Worm (Caenorhabditis elegans) whole organism, L1 larva: ENCODE data around the gene R13H4.2.

ENCODE experiments used
- C04F5.9 ChIP-seq: sonication (generic microtip); optimal IDR thresholded peaks from 2 replicates; lab custom pipeline; 2016; ENCODE audit warnings: missing genetic modification characterization, missing compliant biosample characterization
- C34B4.2 ChIP-seq: sonication (generic microtip); optimal IDR thresholded peaks from 2 replicates; lab custom pipeline; 2017; ENCODE audit warnings: mild to moderate bottlenecking, missing genetic modification characterization, missing compliant biosample characterization
- F16B12.6 ChIP-seq: fragments of 150-350 bp; optimal IDR thresholded peaks from 2 replicates; lab custom pipeline; 2014; ENCODE audit warnings: missing biosample characterization, missing genetic modification characterization
- aha-1 ChIP-seq: fragments of 150-350 bp; optimal IDR thresholded peaks from 2 replicates; lab custom pipeline; 2014; ENCODE audit warnings: missing biosample characterization, missing genetic modification characterization
- blmp-1 ChIP-seq: fragments of 150-350 bp; optimal IDR thresholded peaks from 2 replicates; lab custom pipeline; 2014; ENCODE audit warnings: missing biosample characterization, missing genetic modification characterization
- ceh-82 ChIP-seq, 3 experiments: fragments of 150-350 bp in 1 of 3; sonication (generic microtip) in 2 of 3; optimal IDR thresholded peaks; 2 replicates each; lab custom pipeline; 2014 to 2017; ENCODE audit warnings: missing biosample characterization in 3 of 3, missing genetic modification characterization in 3 of 3
- dpl-1 ChIP-seq, 3 experiments: fragments of 150-350 bp in 2 of 3; sonication (generic microtip) in 1 of 3; optimal IDR thresholded peaks; 2 replicates each; lab custom pipeline; 2014 to 2017; ENCODE audit warnings: missing biosample characterization in 3 of 3, missing genetic modification characterization in 3 of 3, missing genetic modification reagents in 3 of 3
- efl-1 ChIP-seq, 4 experiments: fragments of 150-350 bp; optimal IDR thresholded peaks in 3 of 4; peaks in 1 of 4; 1 replicate in 1 of 4; 2 replicates in 3 of 4; lab custom pipeline; 2014; ENCODE audit warnings: missing biosample characterization in 2 of 4, missing genetic modification characterization in 2 of 4, missing genetic modification reagents in 2 of 4
- egl-13 ChIP-seq: sonication (generic microtip); optimal IDR thresholded peaks from 2 replicates; lab custom pipeline; 2016; ENCODE audit warnings: missing genotype, missing genetic modification reagents, missing genetic modification characterization, missing compliant biosample characterization
- egl-27 ChIP-seq, 2 experiments: fragments of 150-350 bp in 1 of 2; sonication (generic microtip); optimal IDR thresholded peaks; 3 replicates each; lab custom pipeline; 2017 to 2018; ENCODE audit warnings: missing biosample characterization in 2 of 2, missing genetic modification characterization in 2 of 2, missing genetic modification reagents in 2 of 2
- elt-3 ChIP-seq, 6 experiments: fragments of 150-350 bp in 1 of 6; sonication (generic microtip); optimal IDR thresholded peaks; 2 replicates each; lab custom pipeline; 2017 to 2018; ENCODE audit warnings: missing biosample characterization in 6 of 6, missing genetic modification characterization in 6 of 6, inconsistent platforms in 1 of 6
- ets-5 ChIP-seq: fragments of 200-800 bp; sonication (Bioruptor generic); IDR thresholded peaks from 2 replicates; pipeline ENCODE4 v1.3.6; 2022; ENCODE audit warnings: missing genetic modification characterization, missing compliant biosample characterization
- fkh-4 ChIP-seq: sonication (generic microtip); optimal IDR thresholded peaks from 2 replicates; lab custom pipeline; 2016; ENCODE audit warnings: missing compliant biosample characterization, missing genetic modification characterization, borderline replicate concordance
- fos-1 ChIP-seq: fragments of 150-350 bp; optimal IDR thresholded peaks from 2 replicates; lab custom pipeline; 2014; ENCODE audit warnings: missing biosample characterization, missing genetic modification characterization
- grh-1 ChIP-seq: fragments of 200-800 bp; sonication (Bioruptor generic); IDR thresholded peaks from 2 replicates; pipeline ENCODE4 v1.3.6; 2022; ENCODE audit warnings: missing genetic modification reagents, missing genetic modification characterization, missing compliant biosample characterization
- hlh-17 ChIP-seq: fragments of 200-800 bp; sonication (Bioruptor generic); optimal IDR thresholded peaks from 2 replicates; lab custom pipeline; 2018; ENCODE audit warnings: missing genetic modification characterization, mild to moderate bottlenecking, missing compliant biosample characterization, moderate library complexity, borderline replicate concordance
- hpl-2 ChIP-seq: fragments of 150-350 bp; optimal IDR thresholded peaks from 2 replicates; lab custom pipeline; 2014; ENCODE audit warnings: missing biosample characterization, missing genetic modification reagents, missing genetic modification characterization
- irx-1 ChIP-seq: sonication (generic microtip); optimal IDR thresholded peaks from 2 replicates; lab custom pipeline; 2016; ENCODE audit warnings: missing genetic modification characterization, missing compliant biosample characterization
- jun-1 ChIP-seq: fragments of 150-350 bp; optimal IDR thresholded peaks from 2 replicates; lab custom pipeline; 2014; ENCODE audit warnings: missing biosample characterization, missing genetic modification reagents, missing genetic modification characterization
- lin-13 ChIP-seq: fragments of 150-350 bp; optimal IDR thresholded peaks from 2 replicates; lab custom pipeline; 2014; ENCODE audit warnings: missing biosample characterization, missing genetic modification reagents, missing genetic modification characterization
- lin-14 ChIP-seq: fragments of 200-800 bp; sonication (Bioruptor generic); optimal IDR thresholded peaks from 2 replicates; lab custom pipeline; 2018; ENCODE audit warnings: mild to moderate bottlenecking, missing genetic modification characterization, moderate library complexity, missing compliant biosample characterization
- lin-15B ChIP-seq: fragments of 150-350 bp; sonication (generic microtip); optimal IDR thresholded peaks from 3 replicates; lab custom pipeline; 2014; ENCODE audit warnings: missing biosample characterization, missing genetic modification characterization
- lin-35 ChIP-seq, 2 experiments: fragments of 150-350 bp; optimal IDR thresholded peaks; 2 replicates each; lab custom pipeline; 2014; ENCODE audit warnings: missing biosample characterization in 2 of 2, missing genetic modification characterization in 2 of 2, missing genetic modification reagents in 2 of 2
- lsy-2 ChIP-seq, 2 experiments: fragments of 150-350 bp; optimal IDR thresholded peaks; 2 replicates each; lab custom pipeline; 2014; ENCODE audit warnings: missing biosample characterization in 2 of 2, missing genetic modification characterization in 2 of 2
- mab-9 ChIP-seq: fragments of 200-800 bp; sonication (Bioruptor generic); IDR thresholded peaks from 2 replicates; pipeline ENCODE4 v1.3.6; 2022; ENCODE audit warnings: missing genetic modification reagents, missing genetic modification characterization, missing compliant biosample characterization
- mdl-1 ChIP-seq, 2 experiments: fragments of 150-350 bp; optimal IDR thresholded peaks; 2 replicates each; lab custom pipeline; 2014 to 2017; ENCODE audit warnings: missing biosample characterization in 2 of 2, missing genetic modification characterization in 2 of 2, inconsistent platforms in 1 of 2
- mef-2 ChIP-seq: fragments of 150-350 bp; optimal IDR thresholded peaks from 2 replicates; lab custom pipeline; 2014; ENCODE audit warnings: missing biosample characterization, missing genetic modification characterization
- mep-1 ChIP-seq: fragments of 150-350 bp; optimal IDR thresholded peaks from 2 replicates; lab custom pipeline; 2014; ENCODE audit warnings: missing biosample characterization, missing genetic modification characterization
- nhr-11 ChIP-seq: fragments of 150-350 bp; optimal IDR thresholded peaks from 2 replicates; lab custom pipeline; 2014; ENCODE audit warnings: missing biosample characterization, missing genetic modification characterization
- nhr-20 ChIP-seq: sonication (generic microtip); optimal IDR thresholded peaks from 2 replicates; lab custom pipeline; 2016; ENCODE audit warnings: mild to moderate bottlenecking, missing genetic modification characterization, missing compliant biosample characterization
- nhr-237 ChIP-seq: fragments of 150-350 bp; optimal IDR thresholded peaks from 2 replicates; lab custom pipeline; 2014; ENCODE audit warnings: missing biosample characterization, missing genetic modification characterization
- nhr-47 ChIP-seq: sonication (generic microtip); optimal IDR thresholded peaks from 2 replicates; lab custom pipeline; 2016; ENCODE audit warnings: mild to moderate bottlenecking, missing genetic modification characterization, moderate library complexity, missing compliant biosample characterization
- nhr-84 ChIP-seq: sonication (generic microtip); optimal IDR thresholded peaks from 2 replicates; lab custom pipeline; 2017; ENCODE audit warnings: missing biosample characterization, missing genetic modification characterization
- nhr-85 ChIP-seq: sonication (generic microtip); peaks from one replicate; lab custom pipeline; 2016; ENCODE audit warnings: missing genetic modification characterization, inconsistent platforms, missing compliant biosample characterization
- nhr-90 ChIP-seq: sonication (generic microtip); optimal IDR thresholded peaks from 2 replicates; lab custom pipeline; 2016; ENCODE audit warnings: mild to moderate bottlenecking, missing genetic modification characterization, missing compliant biosample characterization; ENCODE audit not compliant: poor library complexity
- pax-3 ChIP-seq: fragments of 200-800 bp; sonication (Bioruptor generic); optimal IDR thresholded peaks from 2 replicates; lab custom pipeline; 2018; ENCODE audit warnings: mild to moderate bottlenecking, missing genetic modification characterization, moderate library complexity, missing compliant biosample characterization
- rnt-1 ChIP-seq: sonication (generic microtip); optimal IDR thresholded peaks from 2 replicates; lab custom pipeline; 2016; ENCODE audit warnings: mild to moderate bottlenecking, missing genetic modification characterization, moderate library complexity, missing compliant biosample characterization
- skn-1 ChIP-seq: fragments of 150-350 bp; optimal IDR thresholded peaks from 2 replicates; lab custom pipeline; 2014; ENCODE audit warnings: missing biosample characterization, missing genetic modification characterization
- snpc-4 ChIP-seq: fragments of 150-350 bp; optimal IDR thresholded peaks from 2 replicates; lab custom pipeline; 2014; ENCODE audit warnings: missing biosample characterization, missing genetic modification characterization
- snu-23 ChIP-seq: sonication (generic microtip); optimal IDR thresholded peaks from 2 replicates; lab custom pipeline; 2016; ENCODE audit warnings: missing genetic modification characterization, missing compliant biosample characterization
- sptf-1 ChIP-seq: fragments of 150-350 bp; optimal IDR thresholded peaks from 2 replicates; lab custom pipeline; 2014; ENCODE audit warnings: missing biosample characterization, missing genetic modification characterization
- sup-37 ChIP-seq: fragments of 200-800 bp; sonication (Bioruptor generic); optimal IDR thresholded peaks from 2 replicates; lab custom pipeline; 2018; ENCODE audit warnings: mild to moderate bottlenecking, missing genetic modification characterization, missing compliant biosample characterization
- swsn-7 ChIP-seq: sonication (generic microtip); optimal IDR thresholded peaks from 2 replicates; lab custom pipeline; 2016; ENCODE audit warnings: missing genetic modification characterization, missing compliant biosample characterization
- tbx-2 ChIP-seq: sonication (generic microtip); optimal IDR thresholded peaks from 2 replicates; lab custom pipeline; 2016; ENCODE audit warnings: missing genetic modification characterization, missing compliant biosample characterization
- tlp-1 ChIP-seq: fragments of 150-350 bp; optimal IDR thresholded peaks from 2 replicates; lab custom pipeline; 2014; ENCODE audit warnings: missing biosample characterization, missing genetic modification characterization
- unc-130 ChIP-seq: fragments of 150-350 bp; optimal IDR thresholded peaks from 2 replicates; lab custom pipeline; 2017; ENCODE audit warnings: missing biosample characterization, missing genetic modification characterization, inconsistent platforms
- unc-86 ChIP-seq: sonication (generic microtip); optimal IDR thresholded peaks from 2 replicates; lab custom pipeline; 2016; ENCODE audit warnings: missing genetic modification characterization, missing compliant biosample characterization
- unc-98 ChIP-seq: fragments of 200-800 bp; sonication (Bioruptor generic); IDR thresholded peaks from 2 replicates; pipeline ENCODE4 v1.3.6; 2022; ENCODE audit warnings: missing genetic modification characterization, missing compliant biosample characterization
- vab-15 ChIP-seq: sonication (generic microtip); optimal IDR thresholded peaks from 2 replicates; lab custom pipeline; 2017; ENCODE audit warnings: missing genotype, mild to moderate bottlenecking, missing genetic modification characterization, missing compliant biosample characterization
- xbp-1 ChIP-seq: sonication (generic microtip); optimal IDR thresholded peaks from 2 replicates; lab custom pipeline; 2016; ENCODE audit warnings: missing genetic modification characterization, missing compliant biosample characterization
- zip-4 ChIP-seq: fragments of 200-800 bp; sonication (Bioruptor generic); optimal IDR thresholded peaks from 2 replicates; lab custom pipeline; 2018; ENCODE audit warnings: mild to moderate bottlenecking, missing genetic modification characterization, moderate library complexity, missing compliant biosample characterization
- ztf-11 ChIP-seq, 2 experiments: sonication (generic microtip); optimal IDR thresholded peaks; 2 replicates each; lab custom pipeline; 2016 to 2017; ENCODE audit warnings: missing genetic modification characterization in 2 of 2, missing biosample characterization in 1 of 2, missing compliant biosample characterization in 1 of 2

Gene R13H4.2

ce11 chrV:11844828-11845227 lies 8.6 kb downstream of the R13H4.2 start:
- no peak for TF ChIP-seq nhr-11
- TF ChIP-seq mep-1: peak; percentile 60
- TF ChIP-seq tlp-1: no peak
- TF ChIP-seq rnt-1 (tag; lab: Kevin White, UChicago): peak; percentile 30
- TF ChIP-seq ztf-11 (tag; optimal IDR thresholded peaks at IDR 0.05; lab: Kevin White, UChicago): peak in 1 of 2 experiments; percentile 17
- TF ChIP-seq mdl-1 (tag; optimal IDR thresholded peaks at IDR 0.05; lab: Kevin White, UChicago): peak in 1 of 2 experiments; percentile 7
- TF ChIP-seq F16B12.6 (tag; lab: Kevin White, UChicago): no peak
- no peak for TF ChIP-seq ets-5 (GFP tag; lab: Robert Waterston, UW)
- no peak for TF ChIP-seq sup-37 (GFP tag; lab: Kevin White, UChicago)
- no peak for TF ChIP-seq tbx-2 (tag; lab: Kevin White, UChicago)
- no peak for TF ChIP-seq unc-130 (tag; lab: Kevin White, UChicago)
- no peak for TF ChIP-seq C04F5.9 (tag; lab: Kevin White, UChicago)
- TF ChIP-seq nhr-20 (tag; lab: Kevin White, UChicago): peak; percentile 11
- TF ChIP-seq lin-35 (GFP tag; optimal IDR thresholded peaks at IDR 0.05; lab: Kevin White, UChicago): peak; percentile 38 to 43
- no peak for TF ChIP-seq fkh-4 (tag; lab: Kevin White, UChicago)
- no peak for TF ChIP-seq vab-15 (tag; lab: Kevin White, UChicago)
- TF ChIP-seq blmp-1: peak; percentile 60
- no peak for TF ChIP-seq lin-15B
- TF ChIP-seq unc-86: no peak
- peak; percentile 38 for TF ChIP-seq snpc-4 (tag; lab: Kevin White, UChicago)
- TF ChIP-seq irx-1: no peak
- no peak for TF ChIP-seq lin-13 (GFP tag; lab: Kevin White, UChicago)
- no peak for TF ChIP-seq zip-4 (GFP tag; lab: Kevin White, UChicago)
- no peak for TF ChIP-seq elt-3 (tag; optimal IDR thresholded peaks at IDR 0.05; lab: Kevin White, UChicago)
- TF ChIP-seq mef-2 (tag; lab: Kevin White, UChicago): no peak
- no peak for TF ChIP-seq aha-1
- no peak for TF ChIP-seq egl-27 (tag; optimal IDR thresholded peaks at IDR 0.05; lab: Kevin White, UChicago)
- no peak for TF ChIP-seq pax-3 (tag; lab: Kevin White, UChicago)
- peak; percentile 30 for TF ChIP-seq nhr-47 (tag; lab: Kevin White, UChicago)
- TF ChIP-seq lin-14 (GFP tag; lab: Kevin White, UChicago): peak; percentile 94
- TF ChIP-seq snu-23 (GFP tag; lab: Kevin White, UChicago): peak; percentile 37
- no peak for TF ChIP-seq grh-1 (GFP tag; lab: Robert Waterston, UW)
- TF ChIP-seq dpl-1 (GFP tag; optimal IDR thresholded peaks at IDR 0.05; lab: Kevin White, UChicago): no peak
- no peak for TF ChIP-seq C34B4.2 (tag; lab: Kevin White, UChicago)
- no peak for TF ChIP-seq unc-98
- no peak for TF ChIP-seq efl-1 (optimal IDR thresholded peaks at IDR 0.05; lab: Kevin White, UChicago)
- TF ChIP-seq efl-1 (GFP tag; optimal IDR thresholded peaks at IDR 0.05 in 1 of 2; lab: Kevin White, UChicago): peak in 1 of 2 experiments; percentile 33
- no peak for TF ChIP-seq sptf-1
- peak in 1 of 2 experiments; percentile 8 for TF ChIP-seq lsy-2 (tag; optimal IDR thresholded peaks at IDR 0.05; lab: Kevin White, UChicago)
- TF ChIP-seq jun-1 (tag; lab: Kevin White, UChicago): no peak
- TF ChIP-seq ceh-82 (tag; optimal IDR thresholded peaks at IDR 0.05; lab: Kevin White, UChicago): peak in 1 of 3 experiments; percentile 31
- no peak for TF ChIP-seq nhr-237 (tag; lab: Kevin White, UChicago)
- no peak for TF ChIP-seq xbp-1 (tag; lab: Kevin White, UChicago)
- 0 out of 2 replicates have a peak, but pooled peaks have one; percentile 8 for TF ChIP-seq mab-9 (GFP tag; lab: Robert Waterston, UW)
- no peak for TF ChIP-seq hlh-17 (GFP tag; lab: Kevin White, UChicago)
- peak; percentile 59 for TF ChIP-seq skn-1
- TF ChIP-seq swsn-7 (tag; lab: Kevin White, UChicago): peak; percentile 17
- TF ChIP-seq nhr-90: peak; percentile 19
- peak; percentile 5 for TF ChIP-seq fos-1 (tag; lab: Kevin White, UChicago)
- no peak for TF ChIP-seq egl-13 (tag; lab: Kevin White, UChicago)
- TF ChIP-seq nhr-85 (tag; lab: Kevin White, UChicago): no peak
- no peak for TF ChIP-seq hpl-2 (GFP tag; lab: Kevin White, UChicago)
- TF ChIP-seq nhr-84: no peak
- TF ChIP-seq, all 84 proteins: peak for 19
